Worm (Caenorhabditis elegans) whole organism, L2 larva: ENCODE results near the gene dod-17.
A peak's percentile ranks its signal among the peaks of the same experiment; 100 is the strongest.

Experiments used
- R02D3.7 ChIP-seq: fragments of 150-350 bp; optimal IDR thresholded peaks from 2 replicates; lab custom pipeline; 2014; ENCODE audit warnings: missing biosample characterization, missing genetic modification characterization
- Y55F3AM.14 ChIP-seq: fragments of 200-800 bp; sonication (Bioruptor generic); optimal IDR thresholded peaks from 2 replicates; lab custom pipeline; 2018; ENCODE audit warnings: mild to moderate bottlenecking, missing genetic modification characterization, missing compliant biosample characterization
- ZK546.5 ChIP-seq: sonication (generic microtip); optimal IDR thresholded peaks from 2 replicates; lab custom pipeline; 2017; ENCODE audit warnings: missing biosample characterization, missing genetic modification characterization
- alr-1 ChIP-seq: fragments of 150-350 bp; optimal IDR thresholded peaks from 2 replicates; lab custom pipeline; 2014; ENCODE audit warnings: missing biosample characterization, missing genetic modification characterization
- ama-1 ChIP-seq: fragments of 150-350 bp; optimal IDR thresholded peaks from 2 replicates; lab custom pipeline; 2018; ENCODE audit warnings: inconsistent platforms
- blmp-1 ChIP-seq: sonication (generic microtip); optimal IDR thresholded peaks from 2 replicates; lab custom pipeline; 2017; ENCODE audit warnings: missing genetic modification characterization, mild to moderate bottlenecking, missing compliant biosample characterization, antibody characterized with exemption, moderate library complexity; ENCODE audit not compliant: insufficient read depth
- ceh-16 ChIP-seq: fragments of 150-350 bp; optimal IDR thresholded peaks from 2 replicates; lab custom pipeline; 2014; ENCODE audit warnings: missing biosample characterization, missing genetic modification characterization
- crh-2 ChIP-seq: sonication (generic microtip); optimal IDR thresholded peaks from 2 replicates; lab custom pipeline; 2017; ENCODE audit warnings: missing biosample characterization, missing genetic modification characterization
- dmd-4 ChIP-seq: sonication (generic microtip); optimal IDR thresholded peaks from 2 replicates; lab custom pipeline; 2017; ENCODE audit warnings: missing biosample characterization, missing genetic modification characterization
- elt-1 ChIP-seq: fragments of 150-350 bp; optimal IDR thresholded peaks from 2 replicates; lab custom pipeline; 2014; ENCODE audit warnings: missing biosample characterization, missing genetic modification characterization
- elt-3 ChIP-seq: sonication (generic microtip); optimal IDR thresholded peaks from 2 replicates; lab custom pipeline; 2017; ENCODE audit warnings: missing biosample characterization, missing genetic modification characterization
- fos-1 ChIP-seq: fragments of 150-350 bp; optimal IDR thresholded peaks from 2 replicates; lab custom pipeline; 2014; ENCODE audit warnings: missing biosample characterization, missing genetic modification characterization
- lsy-2 ChIP-seq, 2 experiments: fragments of 150-350 bp in 1 of 2; sonication (generic microtip) in 1 of 2; optimal IDR thresholded peaks; 2 replicates each; lab custom pipeline; 2014 to 2017; ENCODE audit warnings: missing biosample characterization in 2 of 2, missing genetic modification characterization in 2 of 2
- mab-5 ChIP-seq: fragments of 150-350 bp; optimal IDR thresholded peaks from 2 replicates; lab custom pipeline; 2014; ENCODE audit warnings: missing biosample characterization, missing genetic modification characterization
- mbf-1 ChIP-seq: sonication (generic microtip); optimal IDR thresholded peaks from 2 replicates; lab custom pipeline; 2017; ENCODE audit warnings: missing biosample characterization, missing genetic modification characterization
- nhr-10 ChIP-seq: sonication (generic microtip); optimal IDR thresholded peaks from 2 replicates; lab custom pipeline; 2017; ENCODE audit warnings: missing biosample characterization, missing genetic modification characterization
- nhr-129 ChIP-seq: fragments of 150-350 bp; optimal IDR thresholded peaks from 2 replicates; lab custom pipeline; 2014; ENCODE audit warnings: missing biosample characterization, missing genetic modification characterization
- nhr-23 ChIP-seq: fragments of 150-350 bp; optimal IDR thresholded peaks from 2 replicates; lab custom pipeline; 2014; ENCODE audit warnings: missing biosample characterization, missing genetic modification reagents, missing genetic modification characterization
- nhr-237 ChIP-seq: fragments of 150-350 bp; optimal IDR thresholded peaks from 2 replicates; lab custom pipeline; 2014; ENCODE audit warnings: missing biosample characterization, missing genetic modification characterization
- nhr-25 ChIP-seq: fragments of 150-350 bp; sonication (generic microtip); optimal IDR thresholded peaks from 3 replicates; lab custom pipeline; 2014; ENCODE audit warnings: missing biosample characterization, missing genetic modification characterization
- nhr-6 ChIP-seq: fragments of 150-350 bp; optimal IDR thresholded peaks from 2 replicates; lab custom pipeline; 2014; ENCODE audit warnings: missing biosample characterization, missing genetic modification characterization
- nhr-77 ChIP-seq: fragments of 150-350 bp; optimal IDR thresholded peaks from 2 replicates; lab custom pipeline; 2014; ENCODE audit warnings: missing biosample characterization, missing genetic modification characterization
- sma-9 ChIP-seq, 2 experiments: fragments of 150-350 bp in 1 of 2; sonication (generic microtip) in 1 of 2; optimal IDR thresholded peaks; 2 replicates each; lab custom pipeline; 2014 to 2016; ENCODE audit warnings: missing genetic modification characterization in 2 of 2, mild to moderate bottlenecking in 1 of 2, missing biosample characterization in 1 of 2, missing compliant biosample characterization in 1 of 2, missing genetic modification reagents in 1 of 2, moderate library complexity in 1 of 2
- snpc-4 ChIP-seq: fragments of 150-350 bp; optimal IDR thresholded peaks from 2 replicates; lab custom pipeline; 2014; ENCODE audit warnings: missing biosample characterization, missing genetic modification characterization
- unc-55 ChIP-seq: fragments of 150-350 bp; sonication (generic microtip); optimal IDR thresholded peaks from 3 replicates; lab custom pipeline; 2014; ENCODE audit warnings: missing biosample characterization, missing genetic modification reagents, missing genetic modification characterization
- zag-1 ChIP-seq: fragments of 150-350 bp; optimal IDR thresholded peaks from 2 replicates; lab custom pipeline; 2014; ENCODE audit warnings: missing biosample characterization, missing genetic modification characterization
- ztf-1 ChIP-seq: fragments of 200-800 bp; sonication (Bioruptor generic); conservative IDR thresholded peaks from 2 replicates; pipeline ENCODE4 v1.3.6; 2022; ENCODE audit warnings: missing genetic modification characterization, missing compliant biosample characterization
- ztf-11 ChIP-seq: sonication (generic microtip); optimal IDR thresholded peaks from 2 replicates; lab custom pipeline; 2017; ENCODE audit warnings: missing biosample characterization, missing genetic modification characterization

dod-17 gene

DNA sequence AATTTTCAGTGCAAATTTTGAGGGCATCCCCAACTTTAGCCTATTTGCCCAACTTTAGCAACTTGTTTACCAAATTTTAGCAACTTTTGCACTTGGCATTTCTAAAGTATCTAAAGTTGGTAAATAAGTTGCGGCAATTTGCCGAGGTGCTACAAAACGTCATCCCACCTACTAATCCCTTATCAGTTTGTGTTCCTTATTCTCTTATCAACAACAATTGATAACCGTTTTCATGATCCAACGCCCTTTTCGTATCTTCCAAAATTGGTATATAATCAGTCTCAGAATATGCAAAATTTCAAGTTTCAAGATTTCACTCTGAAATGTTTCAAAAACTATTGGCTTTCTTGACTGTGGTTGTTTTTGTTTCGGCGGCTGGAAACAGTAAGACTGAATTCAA is 2.8 kb upstream of the dod-17 start, which contains the start of gene F55G11.4:
F55G11.4 (plus strand) TSS at position 289 of the 400 bp plus-strand sequence.
- TF ChIP-seq fos-1 (tag; lab: Kevin White, UChicago) (peak; percentile 43), sma-9 (GFP tag; optimal IDR thresholded peaks at IDR 0.05; lab: Kevin White, UChicago) (peak; percentile 10), sma-9 (tag; optimal IDR thresholded peaks at IDR 0.05; lab: Kevin White, UChicago) (no peak), nhr-25 (tag; lab: Kevin White, UChicago) (no peak)

DNA sequence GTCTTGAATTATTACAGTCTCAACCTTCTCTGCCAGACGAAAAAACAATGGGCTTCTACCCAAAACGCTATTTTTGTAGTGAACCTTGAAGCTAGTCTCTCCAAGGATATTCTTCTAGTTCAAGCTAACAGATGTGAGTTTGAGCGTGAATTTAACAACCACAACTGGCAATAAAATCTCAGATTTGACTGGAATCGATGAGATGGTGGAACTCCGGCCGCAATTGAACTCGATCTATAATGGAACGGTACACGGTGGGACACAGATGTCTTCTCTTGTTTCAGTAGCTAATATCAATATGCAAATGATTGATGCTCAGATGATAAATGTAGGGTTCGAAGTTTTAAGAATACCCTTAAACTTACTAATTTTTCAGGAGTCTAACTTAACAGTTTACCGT is 1.5 kb downstream of the dod-17 start:
- TF ChIP-seq unc-55 (no peak), blmp-1 (tag; lab: Kevin White, UChicago) (no peak), ZK546.5 (tag; lab: Kevin White, UChicago) (no peak), sma-9 (GFP tag; optimal IDR thresholded peaks at IDR 0.05; lab: Kevin White, UChicago) (no peak), sma-9 (tag; optimal IDR thresholded peaks at IDR 0.05; lab: Kevin White, UChicago) (no peak), ztf-1 (GFP tag; lab: Robert Waterston, UW) (no peak), elt-3 (tag; lab: Kevin White, UChicago) (no peak), lsy-2 (tag; optimal IDR thresholded peaks at IDR 0.05; lab: Kevin White, UChicago) (no peak), ceh-16 (no peak), nhr-77 (tag; lab: Kevin White, UChicago) (no peak), snpc-4 (tag; lab: Kevin White, UChicago) (no peak), alr-1 (tag; lab: Kevin White, UChicago) (no peak), dmd-4 (tag; lab: Kevin White, UChicago) (no peak), nhr-6 (no peak), Y55F3AM.14 (GFP tag; lab: Kevin White, UChicago) (no peak), fos-1 (tag; lab: Kevin White, UChicago) (no peak), mab-5 (no peak), crh-2 (tag; lab: Kevin White, UChicago) (no peak), ztf-11 (tag; lab: Kevin White, UChicago) (no peak)
- TF ChIP-seq, all 48 proteins: peak for 0

DNA sequence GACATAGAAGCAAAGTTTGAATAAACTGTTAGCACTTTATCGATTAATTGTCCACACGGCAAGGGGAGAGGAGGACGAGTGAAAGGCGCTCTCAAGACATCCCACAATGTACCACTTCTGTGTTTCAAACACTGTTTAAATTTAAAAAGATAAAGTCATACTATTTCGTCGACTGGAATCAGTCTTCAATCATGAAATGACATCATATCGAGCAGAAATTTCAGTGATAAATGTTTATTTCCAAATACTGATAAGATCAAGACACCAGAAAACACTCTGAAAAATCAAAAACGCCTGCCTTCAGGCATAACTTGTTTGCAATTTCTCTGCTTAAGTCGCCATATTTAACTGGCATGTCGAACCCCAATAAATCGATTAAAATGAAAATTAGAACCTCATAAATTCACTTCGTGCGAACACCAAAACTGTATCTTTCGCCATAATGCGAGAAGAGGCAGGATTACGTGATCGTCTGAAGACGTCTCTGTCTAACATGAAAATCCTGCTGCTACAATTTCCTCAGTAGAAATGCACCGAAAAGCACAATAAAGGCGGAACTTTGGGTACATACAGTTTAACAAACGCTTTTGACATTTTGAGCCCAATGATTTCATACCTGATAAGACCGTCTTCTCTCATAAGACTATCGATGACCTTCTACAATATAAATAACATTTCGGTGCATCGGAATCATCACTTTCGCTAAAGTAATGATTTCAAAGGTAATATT is 2.4 kb downstream of the dod-17 start, which contains the start of gene K10D11.2:
K10D11.2 (plus strand) TSS at position 680 of the 730 bp plus-strand sequence.
- TF ChIP-seq sma-9 (GFP tag; optimal IDR thresholded peaks at IDR 0.05; lab: Kevin White, UChicago) (peak; percentile 34), sma-9 (tag; optimal IDR thresholded peaks at IDR 0.05; lab: Kevin White, UChicago) (no peak), ceh-16 (no peak), mbf-1 (tag; lab: Kevin White, UChicago) (no peak), nhr-237 (tag; lab: Kevin White, UChicago) (no peak), elt-1 (tag; lab: Kevin White, UChicago) (no peak), nhr-23 (tag; lab: Kevin White, UChicago) (no peak), fos-1 (tag; lab: Kevin White, UChicago) (peak; percentile 46), nhr-25 (tag; lab: Kevin White, UChicago) (no peak), lsy-2 (tag; optimal IDR thresholded peaks at IDR 0.05; lab: Kevin White, UChicago) (no peak)

DNA sequence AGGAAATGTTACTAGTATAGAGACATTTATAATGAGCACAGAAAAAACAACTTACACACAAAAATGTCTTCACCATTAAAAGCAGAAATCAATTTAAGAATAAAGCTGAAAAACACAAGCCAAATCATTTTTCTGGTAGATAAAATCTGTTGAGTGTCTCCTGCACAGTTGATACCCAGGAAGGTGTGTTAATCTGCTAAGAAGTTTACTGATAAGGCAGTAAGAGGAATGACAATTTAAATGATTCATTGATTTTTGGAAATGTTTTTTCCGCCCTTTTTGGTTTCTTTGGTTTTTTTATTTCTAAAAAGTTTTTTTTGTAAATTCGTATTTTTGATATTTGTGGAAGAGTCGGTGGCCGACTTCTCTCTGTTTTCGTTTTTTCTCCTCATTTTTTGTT is 9.9 kb downstream of the dod-17 start, which contains the start of gene K10D11.3:
K10D11.3 (minus strand) TSS at position 174 of the 400 bp plus-strand sequence.
- TF ChIP-seq elt-1 (tag; lab: Kevin White, UChicago) (no peak), zag-1 (tag; lab: Kevin White, UChicago) (no peak), fos-1 (tag; lab: Kevin White, UChicago) (peak; percentile 64)

DNA sequence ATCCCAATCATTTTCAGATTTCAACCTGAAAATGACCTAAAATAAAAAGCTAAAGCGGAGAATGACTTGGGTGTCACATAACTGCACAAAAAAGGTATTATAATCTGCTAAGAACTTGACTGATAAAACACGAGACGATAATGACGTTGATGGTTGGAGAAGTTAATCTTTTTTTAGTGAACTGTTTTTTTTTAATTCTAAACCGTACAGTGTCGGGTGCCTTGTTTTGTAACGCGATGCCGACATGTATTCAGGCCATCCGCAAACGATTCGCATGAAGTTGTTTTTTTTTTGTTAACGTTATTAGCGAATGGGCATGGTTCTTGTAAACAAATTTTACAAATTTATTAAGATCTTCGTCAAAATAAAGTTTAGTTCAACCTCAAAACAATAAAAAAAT is 13.3 kb downstream of the dod-17 start, which contains the start of gene K10D11.6:
K10D11.6 (minus strand) TSS at position 101 of the 400 bp plus-strand sequence.
- TF ChIP-seq fos-1 (tag; lab: Kevin White, UChicago) (peak; percentile 7), alr-1 (tag; lab: Kevin White, UChicago) (no peak)

DNA sequence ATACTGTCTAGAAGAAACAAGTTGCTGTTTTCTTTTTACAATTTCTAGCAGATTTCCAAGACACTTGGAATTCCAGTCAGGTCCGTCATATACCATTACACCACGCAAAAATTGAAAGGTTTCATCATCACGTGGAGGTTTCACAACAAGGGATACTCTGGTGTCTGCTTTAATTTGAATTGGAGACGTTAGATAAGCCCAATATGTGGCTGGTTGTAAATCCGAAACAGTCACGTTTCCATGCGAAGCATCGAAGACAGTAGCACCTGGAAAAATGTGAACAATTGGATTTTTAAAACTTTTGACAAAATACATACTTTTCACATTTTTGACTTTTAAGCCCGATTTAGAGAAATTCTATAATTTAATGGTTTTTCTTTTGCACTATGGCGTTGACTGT is 14.5 kb downstream of the dod-17 start:
- TF ChIP-seq nhr-10 (tag; lab: Kevin White, UChicago) (no peak), snpc-4 (tag; lab: Kevin White, UChicago) (no peak), alr-1 (tag; lab: Kevin White, UChicago) (no peak)
- TF ChIP-seq, all 48 proteins: peak for 0

DNA sequence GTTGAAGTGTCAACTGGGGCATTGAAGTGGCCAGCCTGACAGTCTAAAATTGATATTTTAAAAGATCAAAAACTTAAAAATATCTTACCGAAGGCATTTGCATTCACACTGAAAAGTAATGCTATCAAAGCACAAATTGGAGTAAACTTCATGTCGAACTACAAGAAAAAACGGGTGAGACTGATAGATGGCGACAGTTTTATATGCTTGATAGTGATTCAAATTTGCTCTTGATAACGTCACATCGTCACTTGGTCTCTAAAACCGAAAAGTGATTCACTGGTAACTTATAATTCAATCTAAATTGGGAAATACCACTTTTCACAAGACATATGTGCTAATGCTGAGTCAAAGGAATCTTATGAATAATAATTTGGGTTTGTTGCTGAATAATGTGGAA is 15.5 kb downstream of the dod-17 start, which contains the start of gene K10D11.5:
K10D11.5 (minus strand) TSS at position 215 of the 400 bp plus-strand sequence.
- TF ChIP-seq nhr-129 (no peak), ama-1 (lab: Kevin White, UChicago) (no peak), alr-1 (tag; lab: Kevin White, UChicago) (no peak), sma-9 (GFP tag; optimal IDR thresholded peaks at IDR 0.05; lab: Kevin White, UChicago) (no peak), sma-9 (tag; optimal IDR thresholded peaks at IDR 0.05; lab: Kevin White, UChicago) (no peak), R02D3.7 (no peak), fos-1 (tag; lab: Kevin White, UChicago) (peak; percentile 94), mab-5 (no peak)
